Worm (Caenorhabditis elegans) whole organism, L3 larva: ENCODE results near the gene tomm-70.

Experiments
- ama-1 ChIP-seq: fragments of 150-350 bp; optimal IDR thresholded peaks from 2 replicates; lab custom pipeline; 2018
- ceh-28 ChIP-seq: fragments of 150-350 bp; optimal IDR thresholded peaks from 2 replicates; lab custom pipeline; 2014; ENCODE audit warnings: missing biosample characterization, missing genetic modification reagents, missing genetic modification characterization
- egl-27 ChIP-seq: sonication (generic microtip); optimal IDR thresholded peaks from 4 replicates; lab custom pipeline; 2017; ENCODE audit warnings: missing biosample characterization, missing genetic modification reagents, missing genetic modification characterization
- elt-3 ChIP-seq, 3 experiments: fragments of 150-350 bp in 1 of 3; sonication (generic microtip) in 2 of 3; optimal IDR thresholded peaks; 2 replicates in 2 of 3; 4 replicates in 1 of 3; lab custom pipeline; 2014 to 2017; ENCODE audit warnings: missing biosample characterization in 3 of 3, missing genetic modification characterization in 3 of 3
- nhr-12 ChIP-seq: fragments of 150-350 bp; optimal IDR thresholded peaks from 2 replicates; lab custom pipeline; 2014; ENCODE audit warnings: missing biosample characterization, missing genetic modification characterization
- nhr-25 ChIP-seq: sonication (generic microtip); optimal IDR thresholded peaks from 2 replicates; lab custom pipeline; 2017; ENCODE audit warnings: missing biosample characterization, missing genetic modification characterization
- tbx-2 ChIP-seq: sonication (generic microtip); optimal IDR thresholded peaks from 2 replicates; lab custom pipeline; 2016; ENCODE audit warnings: mild to moderate bottlenecking, missing genetic modification characterization, missing compliant biosample characterization
- unc-62 ChIP-seq: fragments of 150-350 bp; sonication (generic microtip); optimal IDR thresholded peaks from 4 replicates; lab custom pipeline; 2014; ENCODE audit warnings: missing biosample characterization, missing genetic modification reagents, missing genetic modification characterization

- TF ChIP-seq elt-3 (tag; optimal IDR thresholded peaks at IDR 0.05; lab: Kevin White, UChicago) (no peak), nhr-12 (no peak), tbx-2 (tag; lab: Kevin White, UChicago) (no peak), egl-27 (tag; lab: Kevin White, UChicago) (no peak), ama-1 (lab: Kevin White, UChicago) (no peak), nhr-25 (tag; lab: Kevin White, UChicago) (no peak), unc-62 (GFP tag; lab: Kevin White, UChicago) (no peak), ceh-28 (tag; lab: Kevin White, UChicago) (no peak)
These were observed 34.1 kb upstream of the tomm-70 start for ce11 chrIII:8788690-8789089.
